Worm (Caenorhabditis elegans): ENCODE results near the gene catp-2.

ce11 chrV:4913853-4914252, 20.7 kb upstream of the catp-2 start:
- TF ChIP-seq ama-1 (optimal IDR thresholded peaks at IDR 0.05) (no peak), ceh-13 (GFP tag; optimal IDR thresholded peaks at IDR 0.05) (no peak), flt-1 (GFP tag; IDR thresholded peaks at IDR 0.05) (no peak), tbx-11 (GFP tag; IDR thresholded peaks at IDR 0.05) (no peak), aly-1 (tag; optimal IDR thresholded peaks at IDR 0.05) (no peak), tra-4 (tag; optimal IDR thresholded peaks at IDR 0.05) (no peak), sea-1 (GFP tag; conservative IDR thresholded peaks at IDR 0.05) (no peak)

Data from whole organism, early embryonic.